Fruit fly (Drosophila melanogaster): ENCODE measurements around the gene knrl.
A peak's percentile ranks its signal among the peaks of the same experiment; 100 is the strongest.

Gene knrl

DNA sequence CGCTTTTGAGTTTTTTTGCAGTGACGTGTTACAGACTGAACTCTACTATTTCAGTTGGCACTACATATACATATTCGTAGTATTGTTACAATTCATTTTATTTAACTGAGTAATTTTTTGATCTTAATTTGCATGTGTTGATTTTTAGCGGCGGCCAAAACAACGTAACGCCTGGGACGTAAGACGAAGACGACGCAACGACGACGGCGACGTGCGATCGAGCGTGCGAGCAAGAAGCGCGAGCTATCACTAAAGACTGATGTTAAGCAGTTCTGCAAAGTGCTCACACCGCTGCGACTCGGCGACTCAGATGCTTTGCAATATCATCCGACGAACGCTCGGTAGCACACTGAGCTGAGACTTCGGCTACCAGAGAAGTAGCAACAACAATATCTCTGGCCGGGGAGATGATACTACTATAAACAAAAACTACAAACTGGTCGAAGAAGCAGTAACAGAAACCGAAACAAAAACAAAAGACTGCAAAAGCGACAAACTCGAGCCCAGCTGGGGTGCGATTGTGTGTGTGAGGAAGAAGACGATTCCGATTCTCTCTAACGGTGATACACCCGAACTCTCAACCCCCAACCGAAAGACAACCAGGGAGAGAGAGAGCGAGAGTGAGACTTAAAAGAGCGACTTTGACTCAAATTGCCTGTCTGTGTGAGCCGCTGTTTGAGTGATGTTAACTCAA is at the start of gene knrl:
knrl (minus strand) TSS at position 357 of the 694 bp plus-strand sequence.
- no peak for TF ChIP-seq rn (GFP tag; IDR thresholded peaks at IDR 0.05)
- no peak for TF ChIP-seq D1 (tag; optimal IDR thresholded peaks at IDR 0.05)
- no peak for TF ChIP-seq CG12605 (GFP tag; IDR thresholded peaks at IDR 0.05)
- TF ChIP-seq CG15710 (tag; optimal IDR thresholded peaks at IDR 0.05): no peak
- TF ChIP-seq Snoo (tag; optimal IDR thresholded peaks at IDR 0.05): no peak
- TF ChIP-seq CG34367 (tag; optimal IDR thresholded peaks at IDR 0.05): no peak
- no peak for TF ChIP-seq CG13204 (GFP tag; optimal IDR thresholded peaks at IDR 0.05)

DNA sequence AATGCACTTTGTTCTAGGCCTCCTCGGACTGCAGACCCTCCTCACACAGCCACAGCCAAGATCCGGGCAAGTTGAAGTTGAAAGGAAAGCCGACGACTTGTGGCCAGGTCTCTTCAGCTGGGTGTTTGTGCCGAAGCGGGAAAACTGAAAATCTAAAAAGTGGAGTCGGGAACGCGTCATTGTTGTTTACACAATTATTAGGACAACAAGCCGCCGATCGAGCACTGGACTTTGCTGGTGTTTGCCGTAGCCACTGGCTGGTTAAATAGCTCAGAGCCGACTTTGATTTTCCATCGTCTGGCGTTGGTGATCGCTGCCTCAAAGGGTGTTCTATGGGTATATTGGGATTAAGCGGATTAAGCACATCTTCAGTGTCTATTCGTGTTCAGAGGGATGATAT is 46.9 kb upstream of the knrl start:
- TF ChIP-seq CG34367 (tag; optimal IDR thresholded peaks at IDR 0.05) (no peak), CG14655 (GFP tag; optimal IDR thresholded peaks at IDR 0.05) (peak; percentile 13)

DNA sequence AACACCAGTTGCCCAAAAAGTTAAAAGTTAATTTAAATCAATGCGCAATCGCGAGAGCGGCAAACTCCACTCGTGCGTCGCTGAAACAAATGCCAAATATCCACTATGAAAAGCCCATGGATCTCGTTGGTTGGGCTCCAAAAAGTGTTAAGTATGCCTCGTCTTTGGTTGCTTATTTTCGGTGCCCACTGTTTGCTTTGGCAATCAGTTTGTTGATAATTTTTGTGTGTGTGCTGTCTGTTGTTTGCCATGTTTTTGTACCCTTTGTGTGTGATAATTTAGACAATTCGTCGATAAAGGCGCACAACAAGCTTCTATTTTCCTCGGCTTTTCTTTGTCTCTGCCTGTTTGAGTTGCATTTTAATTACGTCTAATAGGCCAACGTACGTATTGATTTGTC is 43.5 kb upstream of the knrl start:
- no peak for TF ChIP-seq CG8159 (tag; optimal IDR thresholded peaks at IDR 0.05)
- TF ChIP-seq CG12605 (GFP tag; IDR thresholded peaks at IDR 0.05): no peak
- TF ChIP-seq gl (tag; optimal IDR thresholded peaks at IDR 0.05): no peak
- no peak for TF ChIP-seq CG9948 (tag; optimal IDR thresholded peaks at IDR 0.05)
- TF ChIP-seq EcR (GFP tag; optimal IDR thresholded peaks at IDR 0.05): no peak
- TF ChIP-seq CG4496 (GFP tag; IDR thresholded peaks at IDR 0.05): no peak
- no peak for TF ChIP-seq Pif1B (GFP tag; optimal IDR thresholded peaks at IDR 0.05)
- no peak for TF ChIP-seq CG32121 (GFP tag; IDR thresholded peaks at IDR 0.05)
- TF ChIP-seq CG8301 (tag; optimal IDR thresholded peaks at IDR 0.05): no peak
- no peak for TF ChIP-seq CG13204 (GFP tag; optimal IDR thresholded peaks at IDR 0.05)
- TF ChIP-seq Ets98B (GFP tag; IDR thresholded peaks at IDR 0.05): no peak
- TF ChIP-seq CG15710 (tag; optimal IDR thresholded peaks at IDR 0.05): no peak
- TF ChIP-seq D1 (tag; optimal IDR thresholded peaks at IDR 0.05): no peak
- TF ChIP-seq Pif1A (GFP tag; optimal IDR thresholded peaks at IDR 0.05): no peak
- TF ChIP-seq fd96Ca (GFP tag; IDR thresholded peaks at IDR 0.05): no peak
- no peak for TF ChIP-seq Snoo (tag; optimal IDR thresholded peaks at IDR 0.05)
- no peak for TF ChIP-seq CG10348 (GFP tag; IDR thresholded peaks at IDR 0.05)
- no peak for TF ChIP-seq rn (GFP tag; IDR thresholded peaks at IDR 0.05)
- TF ChIP-seq CG34367 (tag; optimal IDR thresholded peaks at IDR 0.05): no peak
- no peak for TF ChIP-seq CG14655 (GFP tag; optimal IDR thresholded peaks at IDR 0.05)

DNA sequence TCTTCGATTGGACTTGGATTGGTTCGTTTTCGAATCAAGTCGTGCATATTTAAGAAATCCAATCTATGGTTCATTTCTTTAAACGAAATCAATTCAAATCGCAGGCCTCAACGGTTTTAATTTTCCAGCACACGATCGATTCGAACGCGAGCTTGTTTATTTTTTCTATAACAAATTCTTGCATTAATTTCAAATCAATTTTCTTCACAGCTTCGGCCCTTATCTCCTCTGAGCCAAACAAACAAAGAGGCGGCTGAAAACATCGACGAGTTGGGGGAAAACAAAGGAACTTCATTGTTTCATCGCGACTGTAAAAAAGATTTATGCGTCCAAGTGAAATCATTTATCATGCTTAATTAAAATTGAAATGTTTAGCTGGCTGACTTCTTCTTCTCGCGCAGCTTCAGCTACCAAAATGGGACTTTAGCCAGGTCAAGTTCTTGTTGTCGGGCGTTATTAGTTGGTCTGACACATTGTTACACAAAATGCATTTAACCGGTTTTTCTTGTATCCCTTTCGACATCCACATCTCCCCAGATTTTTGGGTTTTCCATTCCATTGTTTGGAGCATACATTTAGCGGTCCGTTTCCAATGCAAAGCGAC is 41.5 kb upstream of the knrl start:
- TF ChIP-seq D1 (tag; optimal IDR thresholded peaks at IDR 0.05): no peak
- TF ChIP-seq CG12605 (GFP tag; IDR thresholded peaks at IDR 0.05): no peak
- TF ChIP-seq CG32121 (GFP tag; IDR thresholded peaks at IDR 0.05): no peak
- no peak for TF ChIP-seq CG10348 (GFP tag; IDR thresholded peaks at IDR 0.05)
- TF ChIP-seq Ets98B (GFP tag; IDR thresholded peaks at IDR 0.05): no peak
- TF ChIP-seq fd96Ca (GFP tag; IDR thresholded peaks at IDR 0.05): no peak
- TF ChIP-seq CG9948 (tag; optimal IDR thresholded peaks at IDR 0.05): no peak
- TF ChIP-seq Pif1A (GFP tag; optimal IDR thresholded peaks at IDR 0.05): no peak
- TF ChIP-seq CG15710 (tag; optimal IDR thresholded peaks at IDR 0.05): no peak
- no peak for TF ChIP-seq CG4496 (GFP tag; IDR thresholded peaks at IDR 0.05)

DNA sequence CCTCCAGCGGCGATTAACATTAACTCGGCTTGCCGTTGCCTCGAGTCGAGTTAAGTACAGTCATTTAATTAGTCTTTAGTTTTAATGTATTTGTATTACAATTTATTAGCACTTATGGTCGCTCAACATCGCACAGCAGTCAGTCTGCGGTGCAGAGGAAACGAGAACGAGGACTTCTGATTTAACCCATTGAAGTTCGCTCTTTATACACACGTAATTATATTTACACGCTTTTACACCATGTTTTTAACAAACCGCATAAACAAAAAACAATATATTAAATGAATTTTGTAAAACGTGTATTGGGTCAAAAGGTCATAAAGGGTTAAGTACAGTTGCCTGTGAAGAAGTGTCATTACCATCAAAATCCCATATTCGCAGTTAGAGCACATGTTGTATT is 40.7 kb upstream of the knrl start:
- no peak for TF ChIP-seq CG14655 (GFP tag; optimal IDR thresholded peaks at IDR 0.05)
- TF ChIP-seq EcR (GFP tag; optimal IDR thresholded peaks at IDR 0.05): no peak
- no peak for TF ChIP-seq CG15710 (tag; optimal IDR thresholded peaks at IDR 0.05)
- no peak for TF ChIP-seq rn (GFP tag; IDR thresholded peaks at IDR 0.05)
- no peak for TF ChIP-seq CG8159 (tag; optimal IDR thresholded peaks at IDR 0.05)
- no peak for TF ChIP-seq CG34367 (tag; optimal IDR thresholded peaks at IDR 0.05)
- TF ChIP-seq Pif1B (GFP tag; optimal IDR thresholded peaks at IDR 0.05): no peak
- TF ChIP-seq Pif1A (GFP tag; optimal IDR thresholded peaks at IDR 0.05): no peak
- no peak for TF ChIP-seq CG10348 (GFP tag; IDR thresholded peaks at IDR 0.05)
- no peak for TF ChIP-seq gl (tag; optimal IDR thresholded peaks at IDR 0.05)

DNA sequence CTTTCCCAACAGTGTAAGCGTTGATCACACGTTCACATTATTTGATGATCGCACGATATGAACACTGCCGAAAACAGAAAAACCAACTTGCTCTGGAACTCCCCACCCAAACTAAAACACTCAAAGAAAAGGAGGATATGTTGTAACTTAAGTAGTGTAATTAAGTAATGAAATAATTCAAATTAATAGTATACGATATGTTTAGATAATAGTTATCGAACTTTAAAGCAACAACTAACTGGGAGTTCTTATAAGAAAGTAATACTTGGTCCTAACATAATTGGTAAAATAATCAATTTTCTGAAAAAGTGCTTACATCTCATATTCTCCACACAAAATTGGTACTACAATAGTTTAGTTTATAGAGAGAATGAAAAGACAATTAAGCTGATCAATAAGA is 36.7 kb upstream of the knrl start:
- TF ChIP-seq CG15710 (tag; optimal IDR thresholded peaks at IDR 0.05) (no peak), CG14655 (GFP tag; optimal IDR thresholded peaks at IDR 0.05) (no peak), rn (GFP tag; IDR thresholded peaks at IDR 0.05) (no peak), CG4496 (GFP tag; IDR thresholded peaks at IDR 0.05) (no peak), CG10348 (GFP tag; IDR thresholded peaks at IDR 0.05) (no peak), CG8159 (tag; optimal IDR thresholded peaks at IDR 0.05) (no peak), EcR (GFP tag; optimal IDR thresholded peaks at IDR 0.05) (no peak), CG9948 (tag; optimal IDR thresholded peaks at IDR 0.05) (no peak), gl (tag; optimal IDR thresholded peaks at IDR 0.05) (no peak), D1 (tag; optimal IDR thresholded peaks at IDR 0.05) (no peak)

DNA sequence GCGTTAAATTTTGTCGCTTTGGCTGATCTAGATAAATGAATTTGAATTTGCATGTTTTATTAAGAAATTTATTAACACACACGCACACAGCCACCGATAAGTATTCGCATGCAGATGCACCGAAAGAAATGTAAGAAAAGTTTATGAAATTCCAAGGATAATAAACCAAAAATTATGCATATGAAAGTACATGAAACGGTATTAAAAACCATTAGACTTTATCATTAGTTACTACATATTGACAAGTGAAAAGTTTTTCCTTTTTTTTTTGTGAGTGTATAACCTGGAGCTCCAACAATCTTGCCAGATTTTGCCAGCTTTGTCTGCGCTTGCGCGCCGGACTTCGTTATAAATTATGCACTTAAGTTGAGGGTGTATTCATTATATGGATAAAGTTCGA is 28.5 kb upstream of the knrl start:
- peak; percentile 80 for TF ChIP-seq CG8159 (tag; optimal IDR thresholded peaks at IDR 0.05)
- no peak for TF ChIP-seq CG13204 (GFP tag; optimal IDR thresholded peaks at IDR 0.05)
- peak; percentile 75 for TF ChIP-seq CG15710 (tag; optimal IDR thresholded peaks at IDR 0.05)
- peak; percentile 65 for TF ChIP-seq Pif1A (GFP tag; optimal IDR thresholded peaks at IDR 0.05)
- peak; percentile 75 for TF ChIP-seq CG17806 (tag; optimal IDR thresholded peaks at IDR 0.05)
- no peak for TF ChIP-seq CG4496 (GFP tag; IDR thresholded peaks at IDR 0.05)
- peak; percentile 26 for TF ChIP-seq gl (tag; optimal IDR thresholded peaks at IDR 0.05)
- no peak for TF ChIP-seq CG8301 (tag; optimal IDR thresholded peaks at IDR 0.05)
- TF ChIP-seq CG34367 (tag; optimal IDR thresholded peaks at IDR 0.05): peak; percentile 43
- peak; percentile 73 for TF ChIP-seq Snoo (tag; optimal IDR thresholded peaks at IDR 0.05)
- TF ChIP-seq CG10348 (GFP tag; IDR thresholded peaks at IDR 0.05): no peak
- TF ChIP-seq CG12605 (GFP tag; IDR thresholded peaks at IDR 0.05): no peak
- TF ChIP-seq Pif1B (GFP tag; optimal IDR thresholded peaks at IDR 0.05): peak; percentile 48
- no peak for TF ChIP-seq fd96Ca (GFP tag; IDR thresholded peaks at IDR 0.05)
- peak; percentile 63 for TF ChIP-seq CG9948 (tag; optimal IDR thresholded peaks at IDR 0.05)
- no peak for TF ChIP-seq rn (GFP tag; IDR thresholded peaks at IDR 0.05)
- no peak for TF ChIP-seq Ets98B (GFP tag; IDR thresholded peaks at IDR 0.05)

All from whole organism, pupa.